Fruit fly (Drosophila melanogaster): Measurements from ENCODE around the gene fd3F.

dm6 chrX:3780884-3781283 lies 21.2 kb upstream of the fd3F start:
- TF ChIP-seq CG15710 (tag; optimal IDR thresholded peaks at IDR 0.05) (no peak), CG14655 (GFP tag; optimal IDR thresholded peaks at IDR 0.05) (no peak), CG12605 (GFP tag; IDR thresholded peaks at IDR 0.05) (0 out of 2 replicates have a peak, but pooled peaks have one; percentile 25), CG34367 (tag; optimal IDR thresholded peaks at IDR 0.05) (no peak)
